Worm (Caenorhabditis elegans) whole organism, young adult: ENCODE data around the gene srh-34.
A peak's percentile ranks its signal among the peaks of the same experiment; 100 is the strongest.

Experiments used
- B0019.2 ChIP-seq: fragments of 200-800 bp; sonication (Bioruptor generic); conservative IDR thresholded peaks from 2 replicates; pipeline ENCODE4 v1.3.6; 2022; ENCODE audit warnings: missing genetic modification reagents, missing genetic modification characterization, missing compliant biosample characterization
- F37B4.10 ChIP-seq: fragments of 200-800 bp; sonication (Bioruptor generic); IDR thresholded peaks from 2 replicates; pipeline ENCODE4 v1.3.6; 2022; ENCODE audit warnings: missing genetic modification characterization, missing compliant biosample characterization
- F52B5.7 ChIP-seq: sonication (generic microtip); optimal IDR thresholded peaks from 2 replicates; lab custom pipeline; 2016; ENCODE audit warnings: mild to moderate bottlenecking, missing genetic modification characterization, missing compliant biosample characterization
- F55B11.4 ChIP-seq: sonication (generic microtip); optimal IDR thresholded peaks from 2 replicates; lab custom pipeline; 2016; ENCODE audit warnings: missing compliant biosample characterization, missing genetic modification characterization, borderline replicate concordance; ENCODE audit not compliant: insufficient read depth
- T26A5.8 ChIP-seq: sonication (generic microtip); optimal IDR thresholded peaks from 2 replicates; lab custom pipeline; 2016; ENCODE audit warnings: missing genetic modification characterization, missing compliant biosample characterization
- akir-1 ChIP-seq: fragments of 200-800 bp; sonication (Bioruptor generic); optimal IDR thresholded peaks from 2 replicates; lab custom pipeline; 2018; ENCODE audit warnings: mild to moderate bottlenecking, missing genetic modification characterization, moderate library complexity, missing compliant biosample characterization
- ama-1 ChIP-seq, 3 experiments: fragments of 150-350 bp in 1 of 3; sonication (generic microtip) in 2 of 3; optimal IDR thresholded peaks; 2 replicates each; lab custom pipeline; 2014 to 2018; ENCODE audit warnings: missing biosample characterization in 2 of 3, missing genetic modification characterization in 2 of 3, missing genetic modification reagents in 2 of 3
- atf-7 ChIP-seq: sonication (generic microtip); optimal IDR thresholded peaks from 2 replicates; lab custom pipeline; 2017; ENCODE audit warnings: mild to moderate bottlenecking, missing genetic modification characterization, missing compliant biosample characterization
- athp-1 ChIP-seq: sonication (generic microtip); optimal IDR thresholded peaks from 2 replicates; lab custom pipeline; 2017; ENCODE audit warnings: mild to moderate bottlenecking, missing genetic modification characterization, missing compliant biosample characterization
- attf-5 ChIP-seq: fragments of 200-800 bp; sonication (Bioruptor generic); optimal IDR thresholded peaks from 2 replicates; lab custom pipeline; 2018; ENCODE audit warnings: mild to moderate bottlenecking, missing genetic modification characterization, missing compliant biosample characterization
- bed-1 ChIP-seq: fragments of 200-800 bp; sonication (Bioruptor generic); IDR thresholded peaks from 2 replicates; pipeline ENCODE4 v1.3.6; 2022; ENCODE audit warnings: missing genetic modification reagents, missing genetic modification characterization, missing compliant biosample characterization
- ccch-3 ChIP-seq: fragments of 200-800 bp; sonication (Bioruptor generic); optimal IDR thresholded peaks from 2 replicates; lab custom pipeline; 2018; ENCODE audit warnings: mild to moderate bottlenecking, missing genetic modification characterization, missing compliant biosample characterization
- ceh-27 ChIP-seq: fragments of 200-800 bp; sonication (Bioruptor generic); optimal IDR thresholded peaks from 2 replicates; lab custom pipeline; 2018; ENCODE audit warnings: mild to moderate bottlenecking, missing genetic modification characterization, moderate library complexity, missing compliant biosample characterization
- ceh-58 ChIP-seq: fragments of 200-800 bp; sonication (Bioruptor generic); IDR thresholded peaks from 2 replicates; pipeline ENCODE4 v1.3.6; 2022; ENCODE audit warnings: missing genetic modification characterization, missing compliant biosample characterization
- chd-7 ChIP-seq: sonication (generic microtip); optimal IDR thresholded peaks from 2 replicates; lab custom pipeline; 2016; ENCODE audit warnings: mild to moderate bottlenecking, missing genetic modification characterization, moderate library complexity, missing compliant biosample characterization
- die-1 ChIP-seq: sonication (generic microtip); optimal IDR thresholded peaks from 2 replicates; lab custom pipeline; 2016; ENCODE audit warnings: missing genotype, mild to moderate bottlenecking, missing genetic modification characterization, missing compliant biosample characterization
- dpff-1 ChIP-seq: sonication (generic microtip); optimal IDR thresholded peaks from 2 replicates; lab custom pipeline; 2017; ENCODE audit warnings: mild to moderate bottlenecking, missing genetic modification characterization, missing compliant biosample characterization
- egl-18 ChIP-seq: fragments of 200-800 bp; sonication (Bioruptor generic); IDR thresholded peaks from 2 replicates; pipeline ENCODE4 v1.3.6; 2022; ENCODE audit warnings: missing genetic modification reagents, missing genetic modification characterization, missing compliant biosample characterization
- fkh-3 ChIP-seq: sonication (generic microtip); optimal IDR thresholded peaks from 2 replicates; lab custom pipeline; 2016; ENCODE audit warnings: mild to moderate bottlenecking, missing genetic modification characterization, missing compliant biosample characterization
- lin-26 ChIP-seq: fragments of 200-800 bp; sonication (Bioruptor generic); IDR thresholded peaks from 2 replicates; pipeline ENCODE4 v1.3.6; 2022; ENCODE audit warnings: missing genetic modification reagents, missing genetic modification characterization, missing compliant biosample characterization
- lin-35 ChIP-seq, 3 experiments: fragments of 150-350 bp in 2 of 3; sonication (generic microtip) in 1 of 3; optimal IDR thresholded peaks; 2 replicates each; lab custom pipeline; 2014 to 2018; ENCODE audit warnings: missing biosample characterization in 3 of 3, missing genetic modification characterization in 3 of 3, missing genetic modification reagents in 3 of 3
- lin-54 ChIP-seq: fragments of 200-800 bp; sonication (Bioruptor generic); optimal IDR thresholded peaks from 2 replicates; lab custom pipeline; 2018; ENCODE audit warnings: mild to moderate bottlenecking, missing genetic modification characterization, missing compliant biosample characterization
- lsl-1 ChIP-seq: fragments of 200-800 bp; sonication (Bioruptor generic); optimal IDR thresholded peaks from 2 replicates; lab custom pipeline; 2018; ENCODE audit warnings: mild to moderate bottlenecking, missing genetic modification characterization, moderate library complexity, missing compliant biosample characterization
- madf-3 ChIP-seq: fragments of 200-800 bp; sonication (Bioruptor generic); IDR thresholded peaks from 2 replicates; pipeline ENCODE4 v1.3.6; 2022; ENCODE audit warnings: missing genetic modification reagents, missing genetic modification characterization, missing compliant biosample characterization
- rpc-1 ChIP-seq, 2 experiments: fragments of 150-350 bp in 1 of 2; sonication (generic microtip) in 1 of 2; optimal IDR thresholded peaks; 2 replicates each; lab custom pipeline; 2014 to 2018; ENCODE audit warnings: missing biosample characterization in 1 of 2, missing genetic modification characterization in 1 of 2, missing genetic modification reagents in 1 of 2, missing genotype in 1 of 2
- snpc-1.3 ChIP-seq: sonication (generic microtip); optimal IDR thresholded peaks from 2 replicates; lab custom pipeline; 2017; ENCODE audit warnings: missing genetic modification characterization, mild to moderate bottlenecking, missing compliant biosample characterization, antibody characterized with exemption, moderate library complexity, missing genotype, missing genetic modification reagents; ENCODE audit not compliant: insufficient read depth
- sptf-2 ChIP-seq: fragments of 200-800 bp; sonication (Bioruptor generic); optimal IDR thresholded peaks from 2 replicates; lab custom pipeline; 2018; ENCODE audit warnings: mild to moderate bottlenecking, missing genetic modification characterization, missing compliant biosample characterization
- tlf-1 ChIP-seq: fragments of 200-800 bp; sonication (Bioruptor generic); optimal IDR thresholded peaks from 2 replicates; lab custom pipeline; 2018; ENCODE audit warnings: mild to moderate bottlenecking, missing genetic modification characterization, missing compliant biosample characterization
- unc-130 ChIP-seq: sonication (generic microtip); optimal IDR thresholded peaks from 2 replicates; lab custom pipeline; 2016; ENCODE audit warnings: missing genetic modification reagents, missing genetic modification characterization, missing compliant biosample characterization
- unc-62 ChIP-seq: fragments of 150-350 bp; optimal IDR thresholded peaks from 2 replicates; lab custom pipeline; 2014; ENCODE audit warnings: missing biosample characterization, missing genetic modification reagents, missing genetic modification characterization
- zfh-2 ChIP-seq: fragments of 200-800 bp; sonication (Bioruptor generic); conservative IDR thresholded peaks from 2 replicates; pipeline ENCODE4 v1.3.6; 2022; ENCODE audit warnings: missing genetic modification reagents, missing genetic modification characterization, missing compliant biosample characterization
- zim-3 ChIP-seq: sonication (generic microtip); optimal IDR thresholded peaks from 2 replicates; lab custom pipeline; 2017; ENCODE audit warnings: mild to moderate bottlenecking, missing genetic modification characterization, moderate library complexity, missing compliant biosample characterization
- ztf-18 ChIP-seq: sonication (generic microtip); optimal IDR thresholded peaks from 2 replicates; lab custom pipeline; 2016; ENCODE audit warnings: missing genotype, mild to moderate bottlenecking, missing genetic modification characterization, missing compliant biosample characterization
- ztf-3 ChIP-seq: fragments of 200-800 bp; sonication (Bioruptor generic); optimal IDR thresholded peaks from 2 replicates; lab custom pipeline; 2018; ENCODE audit warnings: mild to moderate bottlenecking, missing genetic modification characterization, missing compliant biosample characterization

srh-34 gene

DNA sequence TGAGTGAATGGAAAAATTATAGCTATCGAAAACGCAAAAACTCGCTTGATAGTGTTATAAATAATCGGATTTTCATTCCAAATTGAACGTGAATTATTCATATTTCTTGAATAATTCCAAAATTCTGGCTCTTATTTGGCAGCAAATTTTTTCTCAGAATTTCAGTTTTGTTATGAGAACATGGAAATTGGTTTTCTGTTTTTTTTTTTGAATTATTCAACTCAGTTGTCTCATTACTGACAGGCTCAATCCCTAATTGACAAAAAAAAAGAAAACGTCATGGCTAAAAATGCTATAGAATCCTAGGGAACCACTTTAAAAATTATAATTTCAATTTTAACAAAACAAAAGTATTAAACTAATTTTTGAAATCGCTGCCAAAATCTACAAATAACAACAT lies 2.7 kb upstream of the srh-34 start, which contains the start of gene srh-35:
Gene srh-35, minus strand, starts transcription at position 101 of the 400 bp plus-strand sequence.
- TF ChIP-seq egl-18 (GFP tag; lab: Robert Waterston, UW) (no peak), ztf-18 (tag; lab: Kevin White, UChicago) (no peak), chd-7 (tag; lab: Kevin White, UChicago) (no peak), sptf-2 (GFP tag; lab: Kevin White, UChicago) (no peak), madf-3 (GFP tag; lab: Robert Waterston, UW) (no peak), F37B4.10 (GFP tag; lab: Robert Waterston, UW) (no peak), ceh-58 (GFP tag; lab: Robert Waterston, UW) (no peak), F52B5.7 (tag; lab: Kevin White, UChicago) (no peak), die-1 (tag; lab: Kevin White, UChicago) (no peak), bed-1 (no peak), attf-5 (no peak)

DNA sequence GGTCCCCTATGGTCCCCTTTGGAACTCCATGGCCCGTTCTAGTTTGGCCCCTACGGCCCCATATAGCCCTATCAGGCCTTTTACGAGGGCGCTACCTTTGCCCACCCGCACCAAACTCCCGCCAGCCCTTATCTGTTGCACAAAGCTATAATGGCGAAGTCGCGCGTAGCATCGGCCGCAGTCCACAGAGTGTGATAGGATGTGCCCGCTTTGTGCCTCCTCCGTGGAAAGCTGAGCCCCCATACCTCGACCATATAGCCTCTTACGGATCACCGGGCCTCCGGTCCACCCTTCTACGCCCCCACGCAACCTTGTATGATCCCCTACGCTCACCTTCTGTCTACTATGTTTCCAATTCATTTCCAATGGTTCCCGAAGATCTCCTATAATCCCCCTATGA lies 514 bp upstream of the srh-34 start:
- 0 out of 2 replicates have a peak, but pooled peaks have one; percentile 39 for TF ChIP-seq lin-26 (GFP tag; lab: Robert Waterston, UW)
- TF ChIP-seq rpc-1 (optimal IDR thresholded peaks at IDR 0.05; lab: Kevin White, UChicago) = no peak
- no peak for TF ChIP-seq rpc-1 (tag; optimal IDR thresholded peaks at IDR 0.05; lab: Kevin White, UChicago)
- TF ChIP-seq zfh-2 (GFP tag; lab: Robert Waterston, UW) = peak; percentile 72

DNA sequence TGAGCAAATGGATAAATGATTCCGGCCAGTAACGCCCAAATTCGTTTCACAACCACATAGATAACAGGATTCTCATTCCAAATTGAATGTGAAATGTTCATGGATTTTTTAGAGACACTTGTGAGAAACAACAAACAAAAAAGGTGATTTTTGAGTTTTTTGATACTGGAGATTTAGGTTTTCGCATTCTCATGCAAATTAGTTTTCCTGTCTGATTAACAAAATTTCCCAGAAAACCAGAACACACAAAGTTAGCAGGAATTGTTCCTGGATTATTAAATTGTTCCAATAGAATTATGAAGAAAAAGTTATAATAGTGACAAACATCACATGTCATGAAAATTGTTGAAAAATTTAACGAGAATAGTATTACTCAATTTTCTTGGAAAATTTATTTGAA lies 3.3 kb downstream of the srh-34 start, which contains the start of gene srh-33:
Gene srh-33, minus strand, starts transcription at position 101 of the 400 bp plus-strand sequence.
- TF ChIP-seq T26A5.8 (tag; lab: Kevin White, UChicago) (no peak), akir-1 (no peak), athp-1 (no peak), ama-1 (optimal IDR thresholded peaks at IDR 0.05; lab: Kevin White, UChicago) (no peak), ama-1 (GFP tag; optimal IDR thresholded peaks at IDR 0.05; lab: Kevin White, UChicago) (no peak), snpc-1.3 (tag; lab: Kevin White, UChicago) (no peak), atf-7 (tag; lab: Kevin White, UChicago) (no peak), dpff-1 (tag; lab: Kevin White, UChicago) (no peak), zim-3 (no peak), B0019.2 (no peak), unc-62 (GFP tag; lab: Kevin White, UChicago) (no peak), lin-35 (GFP tag; optimal IDR thresholded peaks at IDR 0.05; lab: Kevin White, UChicago) (no peak), F55B11.4 (tag; lab: Kevin White, UChicago) (no peak), lsl-1 (no peak), ztf-3 (GFP tag; lab: Kevin White, UChicago) (no peak), unc-130 (no peak), ccch-3 (no peak), lin-54 (GFP tag; lab: Kevin White, UChicago) (no peak), fkh-3 (tag; lab: Kevin White, UChicago) (no peak), tlf-1 (no peak), lin-26 (GFP tag; lab: Robert Waterston, UW) (no peak)
- TF ChIP-seq, all 124 proteins: peak for 0

DNA sequence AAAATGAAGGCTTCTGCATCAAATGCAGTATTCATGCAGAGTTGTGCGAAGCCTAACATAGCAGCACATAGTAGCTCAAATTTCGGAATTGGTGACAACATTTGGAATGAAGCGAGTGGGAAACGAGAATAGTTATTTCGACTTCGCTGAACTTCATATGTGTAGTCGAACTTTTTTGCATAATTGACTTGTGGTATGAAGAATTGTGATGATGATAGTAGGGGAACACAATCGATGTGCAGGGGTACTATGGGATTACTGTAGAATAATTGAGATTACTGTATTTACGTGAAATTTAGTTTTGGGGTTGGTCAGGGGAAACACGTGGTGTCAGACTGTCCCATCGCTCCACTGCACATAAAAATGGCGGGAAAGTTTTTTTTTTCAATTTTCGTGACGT lies 5.6 kb downstream of the srh-34 start, which contains the start of gene B0554.7:
Gene B0554.7, minus strand, starts transcription at position 101 of the 400 bp plus-strand sequence.
- TF ChIP-seq ceh-27 (GFP tag; lab: Kevin White, UChicago) = no peak
- TF ChIP-seq, all 124 proteins: peak for 0
